Worm (Caenorhabditis elegans) whole organism, L3 larva: Measurements from ENCODE around the gene pqn-89.

Source experiments
- daf-12 ChIP-seq: fragments of 150-350 bp; optimal IDR thresholded peaks from 2 replicates; lab custom pipeline; 2014; ENCODE audit warnings: missing biosample characterization, missing genetic modification reagents, missing genetic modification characterization
- elt-3 ChIP-seq, 3 experiments: fragments of 150-350 bp in 1 of 3; sonication (generic microtip) in 2 of 3; optimal IDR thresholded peaks; 2 replicates in 2 of 3; 4 replicates in 1 of 3; lab custom pipeline; 2014 to 2017; ENCODE audit warnings: missing biosample characterization in 3 of 3, missing genetic modification characterization in 3 of 3
- fos-1 ChIP-seq: fragments of 150-350 bp; optimal IDR thresholded peaks from 2 replicates; lab custom pipeline; 2014; ENCODE audit warnings: missing biosample characterization, missing genetic modification characterization
- lin-39 ChIP-seq: fragments of 150-350 bp; optimal IDR thresholded peaks from 2 replicates; lab custom pipeline; 2018; ENCODE audit warnings: missing biosample characterization, missing genetic modification reagents, missing genetic modification characterization
- nhr-237 ChIP-seq: fragments of 150-350 bp; optimal IDR thresholded peaks from 2 replicates; lab custom pipeline; 2014; ENCODE audit warnings: missing biosample characterization, missing genetic modification characterization
- unc-62 ChIP-seq: fragments of 150-350 bp; sonication (generic microtip); optimal IDR thresholded peaks from 4 replicates; lab custom pipeline; 2014; ENCODE audit warnings: missing biosample characterization, missing genetic modification reagents, missing genetic modification characterization
- ztf-4 ChIP-seq: fragments of 150-350 bp; optimal IDR thresholded peaks from 2 replicates; lab custom pipeline; 2014; ENCODE audit warnings: missing biosample characterization, missing genetic modification characterization

DNA sequence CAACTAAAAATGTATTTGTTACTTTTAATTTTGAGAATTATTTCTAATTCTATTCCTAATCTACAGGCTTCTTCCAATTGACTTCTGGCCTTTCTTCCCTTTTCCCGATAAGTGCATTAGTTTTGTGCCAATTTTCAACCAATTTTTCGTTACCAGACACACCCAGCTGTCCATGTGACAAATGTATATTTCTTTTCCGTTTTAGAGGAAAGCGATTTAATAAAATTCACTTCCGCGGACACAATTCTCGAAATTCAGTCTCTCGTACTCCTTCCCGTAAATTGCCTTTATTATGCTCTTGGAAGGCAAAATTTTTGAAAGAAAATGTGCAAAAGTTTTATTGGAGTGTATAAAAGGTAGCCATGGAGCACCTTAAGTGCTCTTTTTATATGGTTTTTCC, 36.4 kb downstream of the pqn-89 start:
- TF ChIP-seq ztf-4 (tag; lab: Kevin White, UChicago) (no peak), nhr-237 (tag; lab: Kevin White, UChicago) (no peak), daf-12 (tag; lab: Kevin White, UChicago) (no peak), lin-39 (no peak), elt-3 (tag; optimal IDR thresholded peaks at IDR 0.05; lab: Kevin White, UChicago) (no peak), fos-1 (tag; lab: Kevin White, UChicago) (no peak), unc-62 (GFP tag; lab: Kevin White, UChicago) (no peak)
